Worm (Caenorhabditis elegans) whole organism, L1 larva: ENCODE measurements around the gene nhr-181.

Source experiments
- F16B12.6 ChIP-seq: fragments of 150-350 bp; optimal IDR thresholded peaks from 2 replicates; lab custom pipeline; 2014; ENCODE audit warnings: missing biosample characterization, missing genetic modification characterization
- ama-1 ChIP-seq: fragments of 150-350 bp; optimal IDR thresholded peaks from 2 replicates; lab custom pipeline; 2014
- elt-3 ChIP-seq, 6 experiments: fragments of 150-350 bp in 1 of 6; sonication (generic microtip); optimal IDR thresholded peaks; 2 replicates each; lab custom pipeline; 2017 to 2018; ENCODE audit warnings: missing biosample characterization in 6 of 6, missing genetic modification characterization in 6 of 6, inconsistent platforms in 1 of 6
- lin-35 ChIP-seq, 2 experiments: fragments of 150-350 bp; optimal IDR thresholded peaks; 2 replicates each; lab custom pipeline; 2014; ENCODE audit warnings: missing biosample characterization in 2 of 2, missing genetic modification characterization in 2 of 2, missing genetic modification reagents in 2 of 2
- lin-39 ChIP-seq: fragments of 150-350 bp; optimal IDR thresholded peaks from 2 replicates; lab custom pipeline; 2014; ENCODE audit warnings: missing biosample characterization, missing genetic modification reagents, missing genetic modification characterization
- nhr-12 ChIP-seq: sonication (generic microtip); optimal IDR thresholded peaks from 2 replicates; lab custom pipeline; 2017; ENCODE audit warnings: missing biosample characterization, missing genetic modification characterization
- nhr-237 ChIP-seq: fragments of 150-350 bp; optimal IDR thresholded peaks from 2 replicates; lab custom pipeline; 2014; ENCODE audit warnings: missing biosample characterization, missing genetic modification characterization
- pqm-1 ChIP-seq: sonication (generic microtip); optimal IDR thresholded peaks from 3 replicates; lab custom pipeline; 2017; ENCODE audit warnings: missing biosample characterization, missing genetic modification characterization
- xbp-1 ChIP-seq: sonication (generic microtip); optimal IDR thresholded peaks from 2 replicates; lab custom pipeline; 2016; ENCODE audit warnings: missing genetic modification characterization, missing compliant biosample characterization
- zag-1 ChIP-seq: fragments of 150-350 bp; optimal IDR thresholded peaks from 2 replicates; lab custom pipeline; 2014; ENCODE audit warnings: missing biosample characterization, missing genetic modification characterization

- no peak for TF ChIP-seq ama-1 (lab: Kevin White, UChicago)
- no peak for TF ChIP-seq nhr-237 (tag; lab: Kevin White, UChicago)
- no peak for TF ChIP-seq elt-3 (tag; optimal IDR thresholded peaks at IDR 0.05; lab: Kevin White, UChicago)
- no peak for TF ChIP-seq lin-35 (GFP tag; optimal IDR thresholded peaks at IDR 0.05; lab: Kevin White, UChicago)
- no peak for TF ChIP-seq pqm-1
- no peak for TF ChIP-seq zag-1 (tag; lab: Kevin White, UChicago)
- no peak for TF ChIP-seq nhr-12 (tag; lab: Kevin White, UChicago)
- TF ChIP-seq lin-39 (tag; lab: Kevin White, UChicago): no peak
- TF ChIP-seq xbp-1 (tag; lab: Kevin White, UChicago): no peak
- no peak for TF ChIP-seq F16B12.6 (tag; lab: Kevin White, UChicago)
These were observed 19.8 kb downstream of the nhr-181 start, which contains the start of gene srw-133 for ce11 chrV:4114627-4115026.
